Worm (Caenorhabditis elegans) whole organism, late embryonic: ENCODE measurements around the gene Y46D2A.3.

Experiments
- C08G9.2 ChIP-seq: sonication (generic microtip); optimal IDR thresholded peaks from 2 replicates; lab custom pipeline; 2016; ENCODE audit warnings: mild to moderate bottlenecking, missing genetic modification characterization, moderate library complexity, missing compliant biosample characterization
- K02D7.2 ChIP-seq: sonication (generic microtip); optimal IDR thresholded peaks from 2 replicates; lab custom pipeline; 2017; ENCODE audit warnings: mild to moderate bottlenecking, missing genetic modification characterization, missing compliant biosample characterization
- ahr-1 ChIP-seq: sonication (generic microtip); optimal IDR thresholded peaks from 2 replicates; lab custom pipeline; 2016; ENCODE audit warnings: missing genetic modification characterization, missing compliant biosample characterization
- ama-1 ChIP-seq: fragments of 150-350 bp; optimal IDR thresholded peaks from 2 replicates; lab custom pipeline; 2014
- ceh-18 ChIP-seq: sonication (generic microtip); optimal IDR thresholded peaks from 2 replicates; lab custom pipeline; 2016; ENCODE audit warnings: missing genetic modification characterization, missing compliant biosample characterization
- ceh-19 ChIP-seq: fragments of 200-800 bp; sonication (Bioruptor generic); optimal IDR thresholded peaks from 2 replicates; lab custom pipeline; 2018; ENCODE audit warnings: mild to moderate bottlenecking, missing genetic modification characterization, missing compliant biosample characterization
- ceh-30 ChIP-seq: fragments of 150-350 bp; optimal IDR thresholded peaks from 2 replicates; lab custom pipeline; 2014; ENCODE audit warnings: missing biosample characterization, missing genetic modification characterization
- ceh-31 ChIP-seq: sonication (generic microtip); optimal IDR thresholded peaks from 2 replicates; lab custom pipeline; 2016; ENCODE audit warnings: missing genetic modification characterization, missing compliant biosample characterization
- ceh-45 ChIP-seq: fragments of 200-800 bp; sonication (Bioruptor generic); IDR thresholded peaks from 2 replicates; pipeline ENCODE4 v1.3.6; 2022; ENCODE audit warnings: missing genetic modification reagents, missing genetic modification characterization, missing compliant biosample characterization
- ceh-48 ChIP-seq: sonication (generic microtip); optimal IDR thresholded peaks from 2 replicates; lab custom pipeline; 2016; ENCODE audit warnings: missing genetic modification characterization, inconsistent platforms, missing compliant biosample characterization
- che-1 ChIP-seq: sonication (generic microtip); optimal IDR thresholded peaks from 2 replicates; lab custom pipeline; 2016; ENCODE audit warnings: mild to moderate bottlenecking, missing genetic modification characterization, missing compliant biosample characterization
- dmd-4 ChIP-seq: sonication (generic microtip); optimal IDR thresholded peaks from 2 replicates; lab custom pipeline; 2016; ENCODE audit warnings: borderline replicate concordance, missing genetic modification characterization, missing compliant biosample characterization
- elt-2 ChIP-seq: sonication (generic microtip); optimal IDR thresholded peaks from 2 replicates; lab custom pipeline; 2016; ENCODE audit warnings: missing genetic modification reagents, missing genetic modification characterization, missing compliant biosample characterization
- ets-4 ChIP-seq: sonication (generic microtip); optimal IDR thresholded peaks from 2 replicates; lab custom pipeline; 2016; ENCODE audit warnings: missing genetic modification characterization, missing compliant biosample characterization
- eyg-1 ChIP-seq: sonication (generic microtip); optimal IDR thresholded peaks from 2 replicates; lab custom pipeline; 2016; ENCODE audit warnings: missing genotype, missing genetic modification characterization, missing compliant biosample characterization
- hlh-15 ChIP-seq: sonication (generic microtip); optimal IDR thresholded peaks from 2 replicates; lab custom pipeline; 2016; ENCODE audit warnings: missing genetic modification characterization, missing compliant biosample characterization
- hlh-30 ChIP-seq: sonication (generic microtip); optimal IDR thresholded peaks from 2 replicates; lab custom pipeline; 2017; ENCODE audit warnings: antibody characterized with exemption, missing genetic modification characterization, missing compliant biosample characterization; ENCODE audit not compliant: insufficient read depth
- hlh-6 ChIP-seq: sonication (generic microtip); optimal IDR thresholded peaks from 2 replicates; lab custom pipeline; 2016; ENCODE audit warnings: missing genotype, missing genetic modification characterization, missing compliant biosample characterization
- hlh-8 ChIP-seq: sonication (generic microtip); optimal IDR thresholded peaks from 2 replicates; lab custom pipeline; 2016; ENCODE audit warnings: missing genotype, missing genetic modification characterization, missing compliant biosample characterization
- lin-11 ChIP-seq: fragments of 200-800 bp; sonication (Bioruptor generic); optimal IDR thresholded peaks from 2 replicates; lab custom pipeline; 2018; ENCODE audit warnings: mild to moderate bottlenecking, missing genetic modification characterization, missing compliant biosample characterization
- madf-2 ChIP-seq: sonication (generic microtip); optimal IDR thresholded peaks from 2 replicates; lab custom pipeline; 2017; ENCODE audit warnings: missing genetic modification characterization, missing compliant biosample characterization
- nhr-11 ChIP-seq: fragments of 150-350 bp; optimal IDR thresholded peaks from 2 replicates; lab custom pipeline; 2014; ENCODE audit warnings: missing biosample characterization, missing genetic modification characterization
- npax-4 ChIP-seq: sonication (generic microtip); optimal IDR thresholded peaks from 2 replicates; lab custom pipeline; 2016; ENCODE audit warnings: missing genetic modification characterization, missing compliant biosample characterization
- odd-2 ChIP-seq: sonication (generic microtip); optimal IDR thresholded peaks from 2 replicates; lab custom pipeline; 2017; ENCODE audit warnings: antibody characterized with exemption, mild to moderate bottlenecking, missing genetic modification characterization, missing compliant biosample characterization
- pha-2 ChIP-seq: sonication (generic microtip); optimal IDR thresholded peaks from 2 replicates; lab custom pipeline; 2017; ENCODE audit warnings: mild to moderate bottlenecking, missing genetic modification characterization, missing compliant biosample characterization
- pha-4 ChIP-seq: fragments of 150-350 bp; optimal IDR thresholded peaks from 2 replicates; lab custom pipeline; 2018; ENCODE audit warnings: missing biosample characterization, missing genetic modification reagents, missing genetic modification characterization
- sox-2 ChIP-seq: fragments of 200-800 bp; sonication (Bioruptor generic); IDR thresholded peaks from 2 replicates; pipeline ENCODE4 v1.3.6; 2022; ENCODE audit warnings: missing genetic modification reagents, missing genetic modification characterization, missing compliant biosample characterization
- tbx-2 ChIP-seq: sonication (generic microtip); optimal IDR thresholded peaks from 2 replicates; lab custom pipeline; 2016; ENCODE audit warnings: missing genetic modification characterization, missing compliant biosample characterization
- unc-3 ChIP-seq, 2 experiments: fragments of 200-800 bp in 1 of 2; sonication (Bioruptor generic) in 1 of 2; sonication (generic microtip) in 1 of 2; conservative IDR thresholded peaks in 1 of 2; optimal IDR thresholded peaks in 1 of 2; 2 replicates each; pipeline versions ENCODE4 v1.3.6 to Lab custom; 2016 to 2022; ENCODE audit warnings: missing compliant biosample characterization in 2 of 2, missing genetic modification characterization in 2 of 2, missing genetic modification reagents in 1 of 2
- unc-55 ChIP-seq: sonication (generic microtip); optimal IDR thresholded peaks from 2 replicates; lab custom pipeline; 2017; ENCODE audit warnings: missing biosample characterization, missing genetic modification reagents, missing genetic modification characterization
- zip-5 ChIP-seq: sonication (generic microtip); optimal IDR thresholded peaks from 2 replicates; lab custom pipeline; 2016; ENCODE audit warnings: missing genetic modification characterization, missing compliant biosample characterization

Y46D2A.3 gene

DNA sequence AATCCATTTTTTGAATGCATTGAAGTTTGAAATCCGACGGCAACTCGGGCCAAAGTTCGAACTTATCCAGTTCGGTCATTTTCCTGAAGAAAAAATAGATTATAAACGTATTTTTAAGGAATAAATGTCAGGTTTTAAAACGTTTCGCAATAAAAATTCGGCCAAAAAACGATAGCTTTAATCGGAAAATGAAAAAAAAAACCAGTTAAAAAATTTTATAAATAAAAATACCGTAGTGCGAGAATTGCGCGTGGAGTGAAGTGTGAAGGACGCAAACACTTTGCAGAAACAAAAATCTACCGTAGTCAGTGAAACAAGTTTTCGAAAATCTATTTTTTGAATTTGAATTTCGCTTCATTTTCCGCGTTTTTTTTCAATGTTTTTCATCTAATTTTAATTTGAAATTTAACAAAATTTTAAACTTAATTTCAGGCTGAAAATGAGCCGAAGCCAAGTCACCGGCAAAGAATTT lies 22.9 kb upstream of the Y46D2A.3 start, which contains the start of gene F14D2.8:
Gene F14D2.8 (minus strand): TSS at position 51 of the 472 bp plus-strand sequence.
- TF ChIP-seq lin-11 (tag; lab: Kevin White, UChicago) (no peak), nhr-11 (no peak), unc-3 (GFP tag; conservative IDR thresholded peaks at IDR 0.05; lab: Robert Waterston, UW) (no peak), unc-3 (tag; optimal IDR thresholded peaks at IDR 0.05; lab: Kevin White, UChicago) (no peak), eyg-1 (tag; lab: Kevin White, UChicago) (no peak), ama-1 (lab: Kevin White, UChicago) (no peak), K02D7.2 (tag; lab: Kevin White, UChicago) (no peak), odd-2 (tag; lab: Kevin White, UChicago) (no peak), pha-4 (tag; lab: Kevin White, UChicago) (no peak)

- TF ChIP-seq ceh-31 (tag; lab: Kevin White, UChicago) (no peak), ceh-45 (no peak), ceh-48 (no peak)
These were observed 21.1 kb upstream of the Y46D2A.3 start, which contains the start of the genes F14D2.14 and bath-29 for ce11 chrII:3347940-3348610. TSS of gene F14D2.14 (minus strand) at chrII:3347990. TSS of gene bath-29 (plus strand) at chrII:3348560.

ce11 chrII:3346328-3346780 lies 19.4 kb upstream of the Y46D2A.3 start, which contains the start of gene bath-30:
TSS of gene bath-30 (minus strand) at chrII:3346378.
- TF ChIP-seq dmd-4 (tag; lab: Kevin White, UChicago) (no peak), hlh-6 (tag; lab: Kevin White, UChicago) (no peak), zip-5 (no peak)

DNA sequence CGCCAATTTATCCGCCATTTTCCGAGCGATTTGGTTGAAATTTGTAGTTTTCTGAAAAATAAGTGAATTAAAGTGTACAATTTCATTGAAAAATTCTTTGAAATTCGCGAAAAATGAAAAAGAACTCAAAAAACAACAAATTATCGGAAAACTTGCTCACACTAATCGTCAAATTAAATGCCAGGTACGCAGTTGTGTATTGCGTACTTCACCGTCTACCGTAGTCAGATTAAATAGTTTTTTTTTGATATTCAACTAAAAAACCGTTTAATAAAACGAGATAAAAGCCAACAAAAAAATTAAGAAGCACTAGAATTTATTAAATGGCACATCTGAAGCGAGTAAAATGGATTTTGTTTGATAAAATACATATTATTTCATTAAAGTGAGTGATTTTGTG lies 17.9 kb upstream of the Y46D2A.3 start, which contains the start of gene bath-28:
Gene bath-28 (minus strand): TSS at position 51 of the 400 bp plus-strand sequence.
- TF ChIP-seq hlh-6 (tag; lab: Kevin White, UChicago), result no peak
- no peak for TF ChIP-seq ahr-1 (tag; lab: Kevin White, UChicago)
- TF ChIP-seq ets-4 (tag; lab: Kevin White, UChicago), result no peak

DNA sequence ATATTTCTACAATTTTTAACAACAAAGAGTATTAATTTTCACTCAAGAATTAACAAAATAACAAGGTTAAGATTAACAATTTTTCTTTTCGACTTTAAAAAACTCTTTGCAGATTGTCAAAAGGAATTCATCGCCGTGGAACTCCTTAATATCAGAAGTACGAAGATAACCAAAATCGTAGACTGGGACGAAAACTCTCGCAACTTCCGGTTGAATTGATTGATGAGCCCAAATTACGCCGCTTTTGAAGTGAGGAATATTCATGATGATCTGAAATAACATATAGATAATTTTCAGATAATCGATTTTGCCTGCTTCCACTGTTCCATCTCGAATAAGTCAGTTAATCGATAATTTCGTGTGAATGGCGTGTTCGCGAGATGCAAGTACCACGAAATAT lies 16.7 kb upstream of the Y46D2A.3 start, which contains the start of gene F14D2.15:
Gene F14D2.15 (minus strand): TSS at position 101 of the 400 bp plus-strand sequence.
- TF ChIP-seq C08G9.2 (tag; lab: Kevin White, UChicago), result no peak
- no peak for TF ChIP-seq npax-4 (tag; lab: Kevin White, UChicago)
- TF ChIP-seq hlh-30 (tag; lab: Kevin White, UChicago), result no peak
- no peak for TF ChIP-seq eyg-1 (tag; lab: Kevin White, UChicago)
- TF ChIP-seq pha-2, result no peak
- TF ChIP-seq unc-55 (GFP tag; lab: Kevin White, UChicago), result no peak
- no peak for TF ChIP-seq ceh-18 (tag; lab: Kevin White, UChicago)
- TF ChIP-seq ceh-30 (tag; lab: Kevin White, UChicago), result no peak
- no peak for TF ChIP-seq hlh-15 (tag; lab: Kevin White, UChicago)

DNA sequence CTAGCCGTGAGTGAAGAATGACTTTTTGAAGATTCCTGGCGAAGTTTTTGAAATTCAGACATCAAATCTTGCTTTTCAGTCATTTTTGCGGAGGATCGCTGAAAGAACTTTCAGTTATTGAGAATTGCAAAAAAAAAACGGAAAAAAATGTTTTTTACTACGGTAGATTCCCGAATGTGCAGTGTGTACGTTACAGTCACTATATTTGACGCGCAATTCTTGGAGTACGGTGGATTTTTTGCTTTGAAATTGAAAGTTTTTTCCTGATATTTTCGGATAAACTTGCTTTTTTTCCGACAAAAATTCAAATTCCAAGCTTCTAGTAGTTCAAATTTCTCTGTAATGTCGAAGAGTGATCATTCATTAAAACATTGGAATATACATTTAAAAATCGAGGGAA lies 15.0 kb upstream of the Y46D2A.3 start, which contains the start of gene F14D2.11:
Gene F14D2.11 (minus strand): TSS at position 101 of the 400 bp plus-strand sequence.
- TF ChIP-seq ceh-19 (GFP tag; lab: Kevin White, UChicago), result no peak
- TF ChIP-seq hlh-8 (tag; lab: Kevin White, UChicago), result no peak
- no peak for TF ChIP-seq elt-2 (tag; lab: Kevin White, UChicago)
- TF ChIP-seq tbx-2 (tag; lab: Kevin White, UChicago), result no peak
- no peak for TF ChIP-seq madf-2
- no peak for TF ChIP-seq che-1 (tag; lab: Kevin White, UChicago)
- no peak for TF ChIP-seq sox-2 (GFP tag; lab: Robert Waterston, UW)
